Worm (Caenorhabditis elegans) whole organism, mixed stage, embryonic: ENCODE results near the gene M03C11.6.

Source experiments
- M03D4.4 ChIP-seq: sonication (generic microtip); optimal IDR thresholded peaks from 2 replicates; lab custom pipeline; 2017; ENCODE audit warnings: mild to moderate bottlenecking, missing genetic modification characterization, missing compliant biosample characterization
- bed-3 ChIP-seq: fragments of 200-800 bp; sonication (Bioruptor generic); optimal IDR thresholded peaks from 3 replicates; lab custom pipeline; 2018; ENCODE audit warnings: mild to moderate bottlenecking, missing genetic modification characterization, moderate library complexity, missing compliant biosample characterization
- blmp-1 ChIP-seq: fragments of 150-350 bp; optimal IDR thresholded peaks from 2 replicates; lab custom pipeline; 2014; ENCODE audit warnings: missing biosample characterization, missing genetic modification characterization
- ceh-39 ChIP-seq: fragments of 150-350 bp; optimal IDR thresholded peaks from 2 replicates; lab custom pipeline; 2014; ENCODE audit warnings: missing biosample characterization, missing genetic modification characterization
- ceh-43 ChIP-seq: fragments of 200-800 bp; sonication (Bioruptor generic); optimal IDR thresholded peaks from 2 replicates; lab custom pipeline; 2018; ENCODE audit warnings: mild to moderate bottlenecking, missing genetic modification characterization, moderate library complexity, missing compliant biosample characterization
- ceh-83 ChIP-seq: fragments of 200-800 bp; sonication (Bioruptor generic); optimal IDR thresholded peaks from 2 replicates; lab custom pipeline; 2018; ENCODE audit warnings: mild to moderate bottlenecking, missing genetic modification characterization, missing compliant biosample characterization
- ces-1 ChIP-seq: fragments of 150-350 bp; optimal IDR thresholded peaks from 2 replicates; lab custom pipeline; 2014; ENCODE audit warnings: missing biosample characterization, missing genetic modification reagents, missing genetic modification characterization
- cnd-1 ChIP-seq: fragments of 200-800 bp; sonication (Bioruptor generic); optimal IDR thresholded peaks from 2 replicates; lab custom pipeline; 2018; ENCODE audit warnings: mild to moderate bottlenecking, missing genetic modification characterization, missing compliant biosample characterization
- drap-1 ChIP-seq: fragments of 200-800 bp; sonication (Bioruptor generic); optimal IDR thresholded peaks from 3 replicates; lab custom pipeline; 2018; ENCODE audit warnings: mild to moderate bottlenecking, missing genetic modification characterization, missing compliant biosample characterization
- elt-1 ChIP-seq: sonication (generic microtip); optimal IDR thresholded peaks from 2 replicates; lab custom pipeline; 2017; ENCODE audit warnings: missing genetic modification characterization, mild to moderate bottlenecking, missing compliant biosample characterization, antibody characterized with exemption, moderate library complexity, borderline replicate concordance; ENCODE audit not compliant: insufficient read depth
- elt-3 ChIP-seq: fragments of 150-350 bp; optimal IDR thresholded peaks from 2 replicates; lab custom pipeline; 2014; ENCODE audit warnings: missing biosample characterization, missing genetic modification characterization
- flh-1 ChIP-seq: fragments of 200-800 bp; sonication (Bioruptor generic); optimal IDR thresholded peaks from 2 replicates; lab custom pipeline; 2018; ENCODE audit warnings: mild to moderate bottlenecking, missing genetic modification characterization, moderate library complexity, missing compliant biosample characterization
- ham-2 ChIP-seq: fragments of 200-800 bp; sonication (Bioruptor generic); optimal IDR thresholded peaks from 2 replicates; lab custom pipeline; 2018; ENCODE audit warnings: mild to moderate bottlenecking, missing genetic modification characterization, missing compliant biosample characterization
- hlh-1 ChIP-seq: fragments of 150-350 bp; optimal IDR thresholded peaks from 2 replicates; lab custom pipeline; 2014; ENCODE audit warnings: missing biosample characterization, missing genetic modification reagents, missing genetic modification characterization
- lin-13 ChIP-seq: fragments of 150-350 bp; optimal IDR thresholded peaks from 2 replicates; lab custom pipeline; 2014; ENCODE audit warnings: missing biosample characterization, missing genetic modification characterization
- lin-32 ChIP-seq: fragments of 200-800 bp; sonication (Bioruptor generic); optimal IDR thresholded peaks from 2 replicates; lab custom pipeline; 2018; ENCODE audit warnings: mild to moderate bottlenecking, missing genetic modification characterization, missing compliant biosample characterization
- lsy-2 ChIP-seq: fragments of 150-350 bp; optimal IDR thresholded peaks from 2 replicates; lab custom pipeline; 2014; ENCODE audit warnings: missing biosample characterization, missing genetic modification characterization
- mab-5 ChIP-seq: fragments of 150-350 bp; optimal IDR thresholded peaks from 2 replicates; lab custom pipeline; 2014; ENCODE audit warnings: missing biosample characterization, missing genetic modification characterization
- mep-1 ChIP-seq: fragments of 150-350 bp; optimal IDR thresholded peaks from 2 replicates; lab custom pipeline; 2017; ENCODE audit warnings: missing biosample characterization, missing genetic modification reagents, missing genetic modification characterization, inconsistent platforms
- mls-2 ChIP-seq: sonication (generic microtip); optimal IDR thresholded peaks from 2 replicates; lab custom pipeline; 2016; ENCODE audit warnings: mild to moderate bottlenecking, missing genetic modification characterization, moderate library complexity, missing compliant biosample characterization
- nhr-12 ChIP-seq: fragments of 150-350 bp; optimal IDR thresholded peaks from 2 replicates; lab custom pipeline; 2014; ENCODE audit warnings: missing biosample characterization, missing genetic modification characterization
- nhr-2 ChIP-seq: fragments of 150-350 bp; optimal IDR thresholded peaks from 2 replicates; lab custom pipeline; 2014; ENCODE audit warnings: missing biosample characterization, missing genetic modification characterization
- nhr-237 ChIP-seq: fragments of 150-350 bp; optimal IDR thresholded peaks from 2 replicates; lab custom pipeline; 2014; ENCODE audit warnings: missing biosample characterization, missing genetic modification characterization
- nhr-28 ChIP-seq: fragments of 150-350 bp; optimal IDR thresholded peaks from 2 replicates; lab custom pipeline; 2014; ENCODE audit warnings: missing biosample characterization, missing genetic modification characterization
- nhr-76 ChIP-seq: sonication (generic microtip); optimal IDR thresholded peaks from 2 replicates; lab custom pipeline; 2017; ENCODE audit warnings: missing biosample characterization, missing genetic modification characterization
- pha-4 ChIP-seq: fragments of 150-350 bp; optimal IDR thresholded peaks from 2 replicates; lab custom pipeline; 2018; ENCODE audit warnings: missing biosample characterization, missing genetic modification reagents, missing genetic modification characterization
- sem-2 ChIP-seq: fragments of 200-800 bp; sonication (Bioruptor generic); optimal IDR thresholded peaks from 2 replicates; lab custom pipeline; 2018; ENCODE audit warnings: mild to moderate bottlenecking, missing genetic modification characterization, missing compliant biosample characterization
- snpc-4 ChIP-seq: fragments of 150-350 bp; optimal IDR thresholded peaks from 2 replicates; lab custom pipeline; 2014; ENCODE audit warnings: missing biosample characterization, missing genetic modification characterization
- sptf-1 ChIP-seq: sonication (generic microtip); optimal IDR thresholded peaks from 2 replicates; lab custom pipeline; 2017; ENCODE audit warnings: mild to moderate bottlenecking, missing genetic modification characterization, moderate library complexity, missing compliant biosample characterization
- tbx-8 ChIP-seq: fragments of 200-800 bp; sonication (Bioruptor generic); optimal IDR thresholded peaks from 2 replicates; lab custom pipeline; 2018; ENCODE audit warnings: mild to moderate bottlenecking, missing genetic modification characterization, moderate library complexity, missing compliant biosample characterization
- unc-120 ChIP-seq: sonication (generic microtip); optimal IDR thresholded peaks from 2 replicates; lab custom pipeline; 2017; ENCODE audit warnings: missing genetic modification characterization, missing compliant biosample characterization; ENCODE audit not compliant: poor library complexity, severe bottlenecking
- unc-39 ChIP-seq: fragments of 150-350 bp; optimal IDR thresholded peaks from 2 replicates; lab custom pipeline; 2014; ENCODE audit warnings: missing biosample characterization, missing genetic modification characterization
- unc-62 ChIP-seq: fragments of 150-350 bp; optimal IDR thresholded peaks from 2 replicates; lab custom pipeline; 2014; ENCODE audit warnings: missing biosample characterization, missing genetic modification reagents, missing genetic modification characterization
- zip-8 ChIP-seq: fragments of 150-350 bp; optimal IDR thresholded peaks from 2 replicates; lab custom pipeline; 2014; ENCODE audit warnings: missing biosample characterization, missing genetic modification characterization
- ztf-11 ChIP-seq: fragments of 150-350 bp; optimal IDR thresholded peaks from 2 replicates; lab custom pipeline; 2014; ENCODE audit warnings: missing biosample characterization, missing genetic modification characterization

The M03C11.6 gene

ce11 chrIII:10435938-10436842 lies 12.4 kb upstream of the M03C11.6 start, which contains the start of the genes smrd-1 and enu-3.1:
smrd-1 (minus strand) TSS chrIII:10435988.
enu-3.1 (plus strand) TSS chrIII:10436276.
- TF ChIP-seq mep-1 = peak; percentile 17
- TF ChIP-seq sptf-1 (tag; lab: Kevin White, UChicago) = peak; percentile 42
- peak; percentile 99 for TF ChIP-seq ces-1 (GFP tag; lab: Kevin White, UChicago)
- TF ChIP-seq lsy-2 = peak; percentile 30
- TF ChIP-seq, all 35 proteins: peak for 4; not testable (repeated sequence) for 31

ce11 chrIII:10432104-10432503 lies 8.3 kb upstream of the M03C11.6 start:
- TF ChIP-seq nhr-2 (tag; lab: Kevin White, UChicago) (no peak), unc-120 (tag; lab: Kevin White, UChicago) (peak; percentile 86), ham-2 (GFP tag; lab: Kevin White, UChicago) (peak; percentile 2), elt-1 (tag; lab: Kevin White, UChicago) (no peak), lsy-2 (peak; percentile 8), ces-1 (GFP tag; lab: Kevin White, UChicago) (peak; percentile 21), flh-1 (peak; percentile 17), drap-1 (GFP tag; lab: Kevin White, UChicago) (peak; percentile 72), nhr-28 (tag; lab: Kevin White, UChicago) (peak; percentile 14), mab-5 (tag; lab: Kevin White, UChicago) (peak; percentile 54), ceh-39 (no peak), ztf-11 (tag; lab: Kevin White, UChicago) (no peak), unc-39 (tag; lab: Kevin White, UChicago) (no peak), blmp-1 (no peak), tbx-8 (GFP tag; lab: Kevin White, UChicago) (no peak), nhr-76 (tag; lab: Kevin White, UChicago) (no peak), zip-8 (no peak), snpc-4 (tag; lab: Kevin White, UChicago) (no peak), pha-4 (peak; percentile 4), mls-2 (tag; lab: Kevin White, UChicago) (peak; percentile 69), bed-3 (GFP tag; lab: Kevin White, UChicago) (peak; percentile 21), unc-62 (GFP tag; lab: Kevin White, UChicago) (peak; percentile 73), ceh-83 (GFP tag; lab: Kevin White, UChicago) (peak; percentile 84), lin-32 (GFP tag; lab: Kevin White, UChicago) (peak; percentile 53), M03D4.4 (peak; percentile 75), sptf-1 (tag; lab: Kevin White, UChicago) (peak; percentile 72), mep-1 (no peak), nhr-12 (no peak), lin-13 (tag; lab: Kevin White, UChicago) (peak; percentile 50), elt-3 (no peak), cnd-1 (tag; lab: Kevin White, UChicago) (peak; percentile 79), sem-2 (GFP tag; lab: Kevin White, UChicago) (peak; percentile 34), hlh-1 (tag; lab: Kevin White, UChicago) (peak; percentile 92), ceh-43 (peak; percentile 46), nhr-237 (no peak)
- TF ChIP-seq, all 35 proteins: peak for 21

DNA sequence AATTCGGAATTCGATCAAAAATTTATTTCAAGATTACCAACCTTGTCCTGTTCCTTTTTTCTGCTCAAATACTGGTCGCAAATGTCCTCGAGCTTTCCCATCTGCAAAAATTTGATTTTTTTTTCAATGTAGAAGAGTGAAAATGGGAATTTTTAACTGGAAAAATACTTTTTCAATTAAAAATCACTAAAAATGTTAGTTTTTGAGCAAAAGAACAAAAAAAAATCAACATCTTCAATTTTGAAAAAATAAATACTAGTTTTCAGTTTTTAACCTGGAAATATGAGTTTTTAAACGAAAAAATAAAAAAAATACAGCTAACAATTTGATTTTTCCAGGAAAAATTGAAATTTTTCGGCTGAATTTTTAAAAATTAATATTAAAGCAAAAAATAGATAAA lies 4.1 kb upstream of the M03C11.6 start, which contains the start of gene prp-3:
prp-3 (minus strand) TSS at position 101 of the 400 bp plus-strand sequence.
- TF ChIP-seq ces-1 (GFP tag; lab: Kevin White, UChicago) (no peak), tbx-8 (GFP tag; lab: Kevin White, UChicago) (no peak), mls-2 (tag; lab: Kevin White, UChicago) (no peak), ceh-83 (GFP tag; lab: Kevin White, UChicago) (no peak), ceh-39 (no peak), nhr-12 (no peak), ztf-11 (tag; lab: Kevin White, UChicago) (no peak), cnd-1 (tag; lab: Kevin White, UChicago) (no peak), blmp-1 (no peak), nhr-76 (tag; lab: Kevin White, UChicago) (no peak), drap-1 (GFP tag; lab: Kevin White, UChicago) (no peak), bed-3 (GFP tag; lab: Kevin White, UChicago) (no peak), elt-3 (no peak), nhr-237 (no peak), zip-8 (no peak), lin-32 (GFP tag; lab: Kevin White, UChicago) (no peak), flh-1 (no peak), pha-4 (no peak)
